Worm (Caenorhabditis elegans): ENCODE data around the gene nspd-3.

The nspd-3 gene

ce11 chrIV:5183755-5184166 is 20.9 kb upstream of the nspd-3 start, which contains the start of gene W03F8.4 (continued):
- TF ChIP-seq repo-1 (tag; optimal IDR thresholded peaks at IDR 0.05) (peak; percentile 84), lag-1 (GFP tag; IDR thresholded peaks at IDR 0.05) (no peak), F49E8.2 (tag; optimal IDR thresholded peaks at IDR 0.05; ENCODE audit: insufficient read depth) (peak; percentile 29), ceh-100 (GFP tag; IDR thresholded peaks at IDR 0.05) (peak; percentile 83), atf-7 (tag; optimal IDR thresholded peaks at IDR 0.05) (peak; percentile 42)

DNA sequence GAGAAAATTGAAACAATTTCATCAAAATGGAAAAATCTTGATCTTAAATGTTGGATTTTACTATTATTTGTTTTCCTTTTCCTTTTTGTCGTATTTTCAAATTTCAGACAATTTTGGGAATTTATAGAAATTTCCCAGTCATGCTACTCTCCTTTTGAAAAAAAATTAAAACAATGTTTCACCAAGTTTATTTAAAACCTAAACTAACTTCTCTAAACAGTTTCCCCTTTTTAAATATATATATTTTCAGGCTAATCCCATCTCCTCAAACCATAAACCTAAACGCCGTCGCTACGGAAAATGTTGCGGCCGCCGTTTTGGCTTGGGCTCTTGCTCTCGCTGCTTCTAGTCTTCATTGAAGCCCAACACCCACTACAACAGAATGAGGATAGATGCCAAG is 10.2 kb upstream of the nspd-3 start, which contains the start of gene lam-1:
lam-1 (plus strand) TSS at position 301 of the 400 bp plus-strand sequence.
- TF ChIP-seq lag-1 (GFP tag; IDR thresholded peaks at IDR 0.05) (no peak), ztf-22 (GFP tag; optimal IDR thresholded peaks at IDR 0.05) (no peak), athp-1 (tag; optimal IDR thresholded peaks at IDR 0.05) (no peak)

DNA sequence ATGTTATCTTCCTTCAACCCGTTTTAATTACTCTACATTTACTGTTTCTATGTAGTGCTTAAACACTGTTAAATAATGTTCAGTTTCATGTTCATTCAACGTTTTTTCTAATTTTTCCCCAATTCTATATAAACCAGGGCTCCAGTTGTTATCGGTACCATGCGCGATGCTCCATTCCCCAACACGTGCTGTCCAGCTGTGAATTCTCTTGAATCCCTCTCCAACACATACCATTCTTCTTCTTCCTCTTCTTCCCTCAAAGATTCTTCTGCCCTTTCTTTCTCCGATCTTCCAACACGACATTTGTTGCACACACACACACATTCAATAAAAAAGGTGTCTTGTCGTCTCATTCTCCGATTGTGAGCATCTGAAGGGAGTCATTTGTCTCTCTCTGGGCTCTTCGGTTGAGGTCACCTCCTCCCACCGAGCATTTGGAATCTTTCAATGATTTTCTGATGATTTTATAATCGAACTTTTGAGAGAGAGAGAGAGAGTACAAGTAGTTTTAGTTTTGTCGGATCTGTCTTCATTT is 9.2 kb upstream of the nspd-3 start:
- TF ChIP-seq snpc-1.1 (tag; optimal IDR thresholded peaks at IDR 0.05; ENCODE audit: insufficient read depth) (no peak), egl-44 (GFP tag; IDR thresholded peaks at IDR 0.05) (no peak), F22D6.2 (tag; optimal IDR thresholded peaks at IDR 0.05) (no peak)

DNA sequence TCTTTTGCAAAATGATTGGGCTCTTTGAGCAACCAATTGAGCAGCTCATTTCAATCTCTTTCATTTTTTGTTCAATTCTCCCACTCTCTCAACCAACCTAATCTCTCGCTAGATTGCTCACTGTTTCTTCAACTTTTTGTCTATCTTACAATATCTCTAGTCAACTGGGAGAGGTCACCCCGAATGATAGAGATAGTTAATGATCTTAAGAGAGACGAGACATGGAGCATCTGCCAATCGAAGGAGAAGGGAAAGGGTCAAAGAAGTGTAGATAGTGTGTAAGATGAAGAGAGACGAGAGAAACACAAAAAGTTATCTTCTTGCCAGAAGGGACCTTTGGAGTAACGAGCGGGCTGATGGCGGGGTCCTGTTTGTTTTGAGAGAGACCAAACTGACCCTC is 6.5 kb upstream of the nspd-3 start:
- TF ChIP-seq madf-6 (GFP tag; IDR thresholded peaks at IDR 0.05): no peak
- TF ChIP-seq nhr-179 (tag; optimal IDR thresholded peaks at IDR 0.05): no peak
- no peak for TF ChIP-seq snpc-1.3 (tag; optimal IDR thresholded peaks at IDR 0.05; ENCODE audit: insufficient read depth)
- TF ChIP-seq aptf-2 (GFP tag; conservative IDR thresholded peaks at IDR 0.05): peak; percentile 50; the same call in 1 of the 2 replicates
- peak; percentile 38; the same call in 1 of the 2 replicates for TF ChIP-seq hmg-1.2 (GFP tag; IDR thresholded peaks at IDR 0.05)
- no peak for TF ChIP-seq F33H1.4 (GFP tag; IDR thresholded peaks at IDR 0.05)
- TF ChIP-seq rec-8 (tag; optimal IDR thresholded peaks at IDR 0.05): no peak

- TF ChIP-seq lir-1 (GFP tag; conservative IDR thresholded peaks at IDR 0.05) (no peak), attf-6 (GFP tag; IDR thresholded peaks at IDR 0.05) (no peak), lin-35 (GFP tag; optimal IDR thresholded peaks at IDR 0.05) (no peak), ceh-91 (GFP tag; IDR thresholded peaks at IDR 0.05) (no peak), rpc-1 (optimal IDR thresholded peaks at IDR 0.05) (no peak), rpc-1 (tag; optimal IDR thresholded peaks at IDR 0.05) (no peak), T07F8.4 (tag; optimal IDR thresholded peaks at IDR 0.05) (no peak), B0019.2 (GFP tag; conservative IDR thresholded peaks at IDR 0.05) (no peak), mes-4 (tag; optimal IDR thresholded peaks at IDR 0.05) (no peak), Y53F4B.3 (GFP tag; IDR thresholded peaks at IDR 0.05) (no peak), unc-62 (GFP tag; optimal IDR thresholded peaks at IDR 0.05) (no peak), nhr-80 (tag; optimal IDR thresholded peaks at IDR 0.05) (no peak), cebp-1 (GFP tag; IDR thresholded peaks at IDR 0.05) (no peak), cebp-1 (tag; optimal IDR thresholded peaks at IDR 0.05) (no peak), efl-1 (GFP tag; optimal IDR thresholded peaks at IDR 0.05) (no peak), F10E7.11 (tag; optimal IDR thresholded peaks at IDR 0.05) (no peak), nfya-2 (GFP tag; IDR thresholded peaks at IDR 0.05) (no peak), let-526 (GFP tag; IDR thresholded peaks at IDR 0.05) (no peak), lin-40 (tag; optimal IDR thresholded peaks at IDR 0.05) (no peak), nhr-27 (tag; optimal IDR thresholded peaks at IDR 0.05) (no peak), aptf-3 (GFP tag; IDR thresholded peaks at IDR 0.05) (no peak)
Observed at ce11 chrIV:5166030-5166429, 3.2 kb upstream of the nspd-3 start, which contains the start of gene ptp-5.1. Gene ptp-5.1, plus strand, starts transcription at chrIV:5166330.
